Fruit fly (Drosophila melanogaster): ENCODE data around the gene CG7841.

- TF ChIP-seq Ets98B (GFP tag; IDR thresholded peaks at IDR 0.05) (no peak), CG8159 (tag; optimal IDR thresholded peaks at IDR 0.05) (no peak), CG13204 (GFP tag; optimal IDR thresholded peaks at IDR 0.05) (no peak), gl (tag; optimal IDR thresholded peaks at IDR 0.05) (no peak), CG9948 (tag; optimal IDR thresholded peaks at IDR 0.05) (no peak), CG34367 (tag; optimal IDR thresholded peaks at IDR 0.05) (no peak), CG14655 (GFP tag; optimal IDR thresholded peaks at IDR 0.05) (peak; percentile 6), EcR (GFP tag; optimal IDR thresholded peaks at IDR 0.05) (peak; percentile 32), fd96Ca (GFP tag; IDR thresholded peaks at IDR 0.05) (0 out of 3 replicates have a peak, but pooled peaks have one; percentile 3), Pif1A (GFP tag; optimal IDR thresholded peaks at IDR 0.05) (no peak), CG15710 (tag; optimal IDR thresholded peaks at IDR 0.05) (no peak), D1 (tag; optimal IDR thresholded peaks at IDR 0.05) (no peak), rn (GFP tag; IDR thresholded peaks at IDR 0.05) (no peak)
Observed at dm6 chr3L:15538582-15539490, 30.8 kb upstream of the CG7841 start.

Data from whole organism, pupa.